Fruit fly (Drosophila melanogaster): ENCODE measurements around the gene CG14805.
A peak's percentile ranks its signal among the peaks of the same experiment; 100 is the strongest.

dm6 chrX:1899445-1900085 is 22.4 kb downstream of the CG14805 start:
- TF ChIP-seq CG8159 (tag; optimal IDR thresholded peaks at IDR 0.05) (no peak), CG8301 (tag; optimal IDR thresholded peaks at IDR 0.05) (no peak), Snoo (tag; optimal IDR thresholded peaks at IDR 0.05) (no peak), CG13204 (GFP tag; optimal IDR thresholded peaks at IDR 0.05) (peak; percentile 62), CG32121 (GFP tag; IDR thresholded peaks at IDR 0.05) (no peak), rn (GFP tag; IDR thresholded peaks at IDR 0.05) (no peak), CG15710 (tag; optimal IDR thresholded peaks at IDR 0.05) (no peak), Pif1A (GFP tag; optimal IDR thresholded peaks at IDR 0.05) (no peak), CG10348 (GFP tag; IDR thresholded peaks at IDR 0.05) (no peak), CG34367 (tag; optimal IDR thresholded peaks at IDR 0.05) (no peak), CG12605 (GFP tag; IDR thresholded peaks at IDR 0.05) (no peak), CG14655 (GFP tag; optimal IDR thresholded peaks at IDR 0.05) (no peak), CG9948 (tag; optimal IDR thresholded peaks at IDR 0.05) (no peak), Ets98B (GFP tag; IDR thresholded peaks at IDR 0.05) (peak; percentile 21; the same call in 1 of the 2 replicates)
